Worm (Caenorhabditis elegans) whole organism, midembryonic: ENCODE data around the gene srx-87.

Source experiments
- T22C8.4 ChIP-seq: fragments of 200-800 bp; sonication (Bioruptor generic); IDR thresholded peaks from 2 replicates; pipeline ENCODE4 v1.3.6; 2022; ENCODE audit warnings: missing genetic modification characterization, missing compliant biosample characterization
- cog-1 ChIP-seq: sonication (generic microtip); optimal IDR thresholded peaks from 2 replicates; lab custom pipeline; 2016; ENCODE audit warnings: missing genetic modification characterization, missing compliant biosample characterization
- flt-1 ChIP-seq: fragments of 200-800 bp; sonication (Bioruptor generic); IDR thresholded peaks from 2 replicates; pipeline ENCODE4 v1.3.6; 2022; ENCODE audit warnings: missing genetic modification characterization, missing compliant biosample characterization
- klf-2 ChIP-seq: fragments of 200-800 bp; sonication (Bioruptor generic); conservative IDR thresholded peaks from 2 replicates; pipeline ENCODE4 v1.3.6; 2022; ENCODE audit warnings: missing genetic modification reagents, missing genetic modification characterization, missing compliant biosample characterization
- med-1 ChIP-seq: sonication (generic microtip); optimal IDR thresholded peaks from 2 replicates; lab custom pipeline; 2017; ENCODE audit warnings: missing genetic modification characterization, mild to moderate bottlenecking, missing compliant biosample characterization, antibody characterized with exemption, missing genetic modification reagents; ENCODE audit not compliant: insufficient read depth
- tab-1 ChIP-seq: fragments of 200-800 bp; sonication (Bioruptor generic); IDR thresholded peaks from 2 replicates; pipeline ENCODE4 v1.3.6; 2022; ENCODE audit warnings: missing genetic modification characterization, missing compliant biosample characterization
- ztf-23 ChIP-seq: fragments of 200-800 bp; sonication (Bioruptor generic); IDR thresholded peaks from 2 replicates; pipeline ENCODE4 v1.3.6; 2022; ENCODE audit warnings: missing genetic modification reagents, missing genetic modification characterization, missing compliant biosample characterization
- ztf-29 ChIP-seq: fragments of 200-800 bp; sonication (Bioruptor generic); IDR thresholded peaks from 2 replicates; pipeline ENCODE4 v1.3.6; 2022; ENCODE audit warnings: missing genetic modification reagents, missing genetic modification characterization, missing compliant biosample characterization

Gene srx-87

DNA sequence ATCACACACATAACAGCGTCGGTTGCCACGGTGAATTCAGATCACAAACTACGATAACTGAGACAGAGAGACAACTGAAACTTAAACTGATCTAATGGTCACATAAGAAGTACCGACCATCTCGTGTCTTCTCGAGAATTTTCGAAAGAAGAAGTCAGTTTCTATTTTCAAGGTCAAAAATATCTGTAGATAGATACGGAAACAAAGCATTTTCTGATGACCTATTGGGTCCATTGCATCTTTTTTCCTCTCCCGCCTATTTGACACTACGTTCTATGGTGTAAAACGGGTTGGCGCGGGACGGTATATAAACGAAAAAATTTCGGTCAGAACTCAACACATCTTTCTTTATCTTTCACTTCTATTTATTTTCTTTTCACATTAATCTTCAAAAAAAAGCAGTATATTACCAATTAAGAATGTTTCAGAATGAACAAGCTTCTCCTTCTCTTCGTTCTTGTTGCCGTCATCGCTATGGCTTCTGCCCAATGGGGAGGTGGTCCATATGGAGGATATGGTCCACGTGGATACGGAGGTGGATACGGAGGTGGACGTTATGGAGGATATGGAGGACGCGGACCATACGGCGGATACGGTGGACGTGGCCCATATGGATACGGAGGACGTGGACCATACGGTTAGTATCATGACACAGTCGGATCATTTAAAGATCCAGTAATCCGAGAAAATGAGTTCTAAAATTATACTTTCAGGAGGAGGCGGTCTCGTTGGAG lies 51.4 kb downstream of the srx-87 start, which contains the start of gene nlp-24:
Gene nlp-24 (plus strand): TSS at position 429 of the 734 bp plus-strand sequence.
- TF ChIP-seq ztf-23 (GFP tag; lab: Robert Waterston, UW) = no peak
- no peak for TF ChIP-seq cog-1 (tag; lab: Kevin White, UChicago)
- no peak for TF ChIP-seq tab-1 (GFP tag; lab: Robert Waterston, UW)
- TF ChIP-seq flt-1 = no peak
- no peak for TF ChIP-seq T22C8.4 (GFP tag; lab: Robert Waterston, UW)
- no peak for TF ChIP-seq med-1 (GFP tag; lab: Kevin White, UChicago)
- TF ChIP-seq klf-2 = no peak
- no peak for TF ChIP-seq ztf-29 (GFP tag; lab: Robert Waterston, UW)
